Worm (Caenorhabditis elegans): Measurements from ENCODE around the gene F11D5.1.
A peak's percentile ranks its signal among the peaks of the same experiment; 100 is the strongest.

F11D5.1 gene

ce11 chrX:3315014-3315413 is 17.9 kb upstream of the F11D5.1 start, which contains the start of gene ddr-2:
Gene ddr-2, plus strand, starts transcription at chrX:3315314.
- TF ChIP-seq fkh-10 (GFP tag; optimal IDR thresholded peaks at IDR 0.05) (no peak), mml-1 (tag; optimal IDR thresholded peaks at IDR 0.05) (no peak), ztf-4 (tag; optimal IDR thresholded peaks at IDR 0.05) (no peak), mdl-1 (tag; optimal IDR thresholded peaks at IDR 0.05) (no peak), pha-4 (tag; optimal IDR thresholded peaks at IDR 0.05) (no peak), nhr-237 (tag; optimal IDR thresholded peaks at IDR 0.05) (no peak)

- TF ChIP-seq daf-12 (tag; optimal IDR thresholded peaks at IDR 0.05) (no peak), ceh-82 (tag; optimal IDR thresholded peaks at IDR 0.05) (no peak), egl-5 (tag; optimal IDR thresholded peaks at IDR 0.05) (peak; percentile 53), nhr-76 (tag; optimal IDR thresholded peaks at IDR 0.05) (no peak), nhr-237 (tag; optimal IDR thresholded peaks at IDR 0.05) (no peak), ztf-11 (tag; optimal IDR thresholded peaks at IDR 0.05) (no peak), ceh-28 (tag; optimal IDR thresholded peaks at IDR 0.05) (no peak)
Observed at ce11 chrX:3315891-3316657, 16.9 kb upstream of the F11D5.1 start.

- TF ChIP-seq R02D3.7 (tag; optimal IDR thresholded peaks at IDR 0.05), result no peak
- no peak for TF ChIP-seq nhr-25 (tag; optimal IDR thresholded peaks at IDR 0.05)
- TF ChIP-seq elt-3 (tag; optimal IDR thresholded peaks at IDR 0.05), result no peak
- no peak for TF ChIP-seq nhr-28 (tag; optimal IDR thresholded peaks at IDR 0.05)
- no peak for TF ChIP-seq hmg-11 (tag; optimal IDR thresholded peaks at IDR 0.05)
- TF ChIP-seq mml-1 (tag; optimal IDR thresholded peaks at IDR 0.05), result no peak
- TF ChIP-seq daf-12 (tag; optimal IDR thresholded peaks at IDR 0.05), result no peak
- no peak for TF ChIP-seq ceh-16 (tag; optimal IDR thresholded peaks at IDR 0.05)
- no peak for TF ChIP-seq nhr-77 (tag; optimal IDR thresholded peaks at IDR 0.05)
Observed at ce11 chrX:3316830-3317229, 16.1 kb upstream of the F11D5.1 start.

- TF ChIP-seq ceh-16 (tag; optimal IDR thresholded peaks at IDR 0.05) (no peak), daf-12 (tag; optimal IDR thresholded peaks at IDR 0.05) (no peak)
Observed at ce11 chrX:3326175-3326574, 6.7 kb upstream of the F11D5.1 start, which contains the start of gene F11D5.6. Gene F11D5.6, minus strand, starts transcription at chrX:3326275.

ce11 chrX:3334115-3334514 is 1.2 kb downstream of the F11D5.1 start:
- TF ChIP-seq egl-27 (tag; optimal IDR thresholded peaks at IDR 0.05) (no peak), sea-2 (GFP tag; optimal IDR thresholded peaks at IDR 0.05) (no peak), lin-39 (tag; optimal IDR thresholded peaks at IDR 0.05) (no peak), elt-2 (tag; optimal IDR thresholded peaks at IDR 0.05) (peak; percentile 95), ceh-28 (tag; optimal IDR thresholded peaks at IDR 0.05) (no peak), pqm-1 (tag; optimal IDR thresholded peaks at IDR 0.05) (peak; percentile 87), pha-4 (tag; optimal IDR thresholded peaks at IDR 0.05) (peak; percentile 39), skn-1 (tag; optimal IDR thresholded peaks at IDR 0.05) (no peak), lsy-12 (tag; optimal IDR thresholded peaks at IDR 0.05) (no peak), daf-12 (tag; optimal IDR thresholded peaks at IDR 0.05) (no peak), nfya-1 (tag; optimal IDR thresholded peaks at IDR 0.05; ENCODE audit: insufficient read depth) (no peak)

ce11 chrX:3339882-3340281 is 7.0 kb downstream of the F11D5.1 start:
- TF ChIP-seq elt-2 (tag; optimal IDR thresholded peaks at IDR 0.05) (no peak), elt-1 (tag; optimal IDR thresholded peaks at IDR 0.05) (no peak), eor-1 (tag; optimal IDR thresholded peaks at IDR 0.05) (no peak), snpc-4 (tag; optimal IDR thresholded peaks at IDR 0.05) (no peak), nhr-237 (tag; optimal IDR thresholded peaks at IDR 0.05) (no peak), nhr-23 (tag; optimal IDR thresholded peaks at IDR 0.05) (no peak), elt-3 (tag; optimal IDR thresholded peaks at IDR 0.05) (no peak), pqm-1 (tag; optimal IDR thresholded peaks at IDR 0.05) (no peak), ztf-11 (tag; optimal IDR thresholded peaks at IDR 0.05) (no peak), lin-15B (tag; optimal IDR thresholded peaks at IDR 0.05) (no peak), nhr-67 (tag; optimal IDR thresholded peaks at IDR 0.05) (no peak), hmg-11 (tag; optimal IDR thresholded peaks at IDR 0.05) (no peak), mml-1 (tag; optimal IDR thresholded peaks at IDR 0.05) (no peak), fkh-2 (tag; optimal IDR thresholded peaks at IDR 0.05) (no peak), pha-4 (tag; optimal IDR thresholded peaks at IDR 0.05) (no peak), nhr-77 (tag; optimal IDR thresholded peaks at IDR 0.05) (no peak), ZK546.5 (tag; optimal IDR thresholded peaks at IDR 0.05) (no peak), fkh-10 (GFP tag; optimal IDR thresholded peaks at IDR 0.05) (no peak), egl-27 (tag; optimal IDR thresholded peaks at IDR 0.05) (no peak), ztf-4 (tag; optimal IDR thresholded peaks at IDR 0.05) (no peak)

Data from whole organism, L3 larva.